Worm (Caenorhabditis elegans): ENCODE measurements around the gene nas-10.

DNA sequence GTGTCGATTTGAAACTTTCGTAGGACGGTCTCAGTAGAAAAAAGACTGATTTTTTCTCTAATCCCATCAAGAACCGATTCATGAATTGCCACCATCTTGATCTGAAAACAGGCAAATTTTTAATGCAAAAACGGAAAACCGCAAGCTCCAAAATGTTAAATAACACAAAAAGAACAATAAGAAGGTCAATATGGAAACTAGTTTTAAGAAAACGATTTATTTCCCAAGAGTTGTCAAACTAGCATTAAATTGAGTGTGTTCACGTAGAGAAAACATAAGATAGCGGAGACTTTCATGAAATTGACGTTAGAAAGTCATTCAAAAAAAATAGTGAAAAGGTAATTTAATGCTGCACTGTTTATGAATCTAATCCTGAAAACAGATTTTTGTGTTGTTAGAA is 49.3 kb downstream of the nas-10 start, which contains the start of gene F47B10.9:
- TF ChIP-seq klf-2 (GFP tag; conservative IDR thresholded peaks at IDR 0.05) = no peak
- TF ChIP-seq ref-1 (GFP tag; conservative IDR thresholded peaks at IDR 0.05) = no peak

Data from whole organism, midembryonic.